Worm (Caenorhabditis elegans): ENCODE data around the gene srh-187.

DNA sequence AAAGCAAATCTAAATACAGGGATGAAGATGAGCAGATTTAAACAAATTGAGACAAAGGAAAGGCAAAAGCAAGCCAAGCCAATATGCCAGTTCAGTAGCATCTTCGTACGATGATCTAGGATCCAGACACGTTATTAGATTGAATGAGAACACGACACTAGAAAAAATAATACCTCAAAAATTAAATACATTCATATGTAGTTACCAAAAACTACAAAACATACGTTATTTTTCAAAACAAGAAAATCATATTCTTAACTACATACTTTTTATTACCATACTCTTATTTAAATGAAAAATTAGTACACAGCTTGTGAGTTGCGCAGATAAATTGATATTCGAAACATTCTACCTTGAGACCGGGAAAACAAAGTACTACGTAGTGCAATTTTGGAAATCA is 26.5 kb downstream of the srh-187 start, which contains the start of gene srx-6:
- TF ChIP-seq ztf-23 (GFP tag; IDR thresholded peaks at IDR 0.05): no peak
- TF ChIP-seq ztf-29 (GFP tag; IDR thresholded peaks at IDR 0.05): no peak
- no peak for TF ChIP-seq T22C8.4 (GFP tag; IDR thresholded peaks at IDR 0.05)
- no peak for TF ChIP-seq med-1 (GFP tag; optimal IDR thresholded peaks at IDR 0.05; ENCODE audit: insufficient read depth)

Data from whole organism, midembryonic.